Fruit fly (Drosophila melanogaster): ENCODE data around the gene CG44088.

DNA sequence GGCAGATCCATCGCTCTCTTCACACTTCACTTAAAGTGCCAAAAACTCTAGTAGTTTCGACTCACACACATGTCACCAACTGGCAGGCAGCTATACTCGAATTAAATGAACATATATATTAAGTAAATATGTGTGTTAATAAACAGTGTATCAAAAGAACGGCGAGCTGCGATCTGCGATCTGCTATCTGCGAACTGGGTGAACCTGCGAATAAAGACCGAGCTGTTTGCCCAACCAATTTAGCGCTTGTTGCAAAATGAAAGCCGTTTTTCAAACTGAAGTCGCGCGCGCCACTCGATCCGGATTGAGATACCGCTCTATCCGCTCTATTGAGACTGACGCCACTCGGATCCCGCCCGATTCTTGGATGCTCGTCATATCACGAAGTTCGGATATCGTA is 1.8 kb downstream of the CG44088 start, which contains the start of gene CG44098:
- TF ChIP-seq fd59A (GFP tag; optimal IDR thresholded peaks at IDR 0.05) = no peak
- TF ChIP-seq acj6 (GFP tag; optimal IDR thresholded peaks at IDR 0.05) = no peak
- TF ChIP-seq CG4318 (GFP tag; optimal IDR thresholded peaks at IDR 0.05) = no peak
- TF ChIP-seq Hr39 (GFP tag; optimal IDR thresholded peaks at IDR 0.05) = no peak
- TF ChIP-seq spab (GFP tag; optimal IDR thresholded peaks at IDR 0.05) = no peak
- no peak for TF ChIP-seq CG31627 (GFP tag; optimal IDR thresholded peaks at IDR 0.05)
